Fruit fly (Drosophila melanogaster) whole organism, prepupa: ENCODE data around the gene Josd.

ENCODE experiments used
- CG8319 ChIP-seq: fragments of 200-800 bp; sonication (Bioruptor generic); optimal IDR thresholded peaks from 3 replicates; lab custom pipeline; 2016; ENCODE audit warnings: missing biosample characterization, missing genetic modification characterization
- Hr38 ChIP-seq: sonication (Bioruptor generic); optimal IDR thresholded peaks from 2 replicates; lab custom pipeline; 2016; ENCODE audit warnings: missing biosample characterization, missing genetic modification characterization
- net ChIP-seq: fragments of 200-800 bp; sonication (Bioruptor generic); optimal IDR thresholded peaks from 3 replicates; lab custom pipeline; 2016; ENCODE audit warnings: missing biosample characterization, missing genetic modification characterization

dm6 chrX:6287842-6288241, 26.9 kb downstream of the Josd start, which contains the start of the genes Top3beta and wuho:
- TF ChIP-seq net (GFP tag; lab: Kevin White, UChicago) (no peak), Hr38 (GFP tag; lab: Kevin White, UChicago) (no peak), CG8319 (GFP tag; lab: Kevin White, UChicago) (no peak)
